Fruit fly (Drosophila melanogaster) Kc167 (cell line): ENCODE results near the gene Vps60.

Source experiments
- Myc ChIP-seq: fragments of >200 bp; optimal IDR thresholded peaks from 2 replicates; lab custom pipeline; 2017; ENCODE audit warnings: missing external identifiers
- Sin3A ChIP-seq: fragments of >200 bp; optimal IDR thresholded peaks from 2 replicates; lab custom pipeline; 2018; ENCODE audit warnings: missing external identifiers
- h ChIP-seq: fragments of >200 bp; optimal IDR thresholded peaks from 3 replicates; lab custom pipeline; 2018; ENCODE audit warnings: missing external identifiers
- insv ChIP-seq: fragments of >200 bp; optimal IDR thresholded peaks from 3 replicates; lab custom pipeline; 2018; ENCODE audit warnings: missing external identifiers
- psq ChIP-seq: fragments of >200 bp; optimal IDR thresholded peaks from 2 replicates; lab custom pipeline; 2017; ENCODE audit warnings: missing external identifiers
- ttk ChIP-seq: sonication (Bioruptor generic); optimal IDR thresholded peaks from 2 replicates; lab custom pipeline; 2017; ENCODE audit warnings: missing external identifiers

Gene Vps60

dm6 chr3L:17603528-17604414 is 17.7 kb downstream of the Vps60 start:
- no peak for TF ChIP-seq insv
- no peak for TF ChIP-seq ttk (lab: Kevin White, UChicago)
- TF ChIP-seq Sin3A, result no peak
- no peak for TF ChIP-seq psq (lab: Kevin White, UChicago)
- TF ChIP-seq Myc (lab: Kevin White, UChicago), result no peak
- TF ChIP-seq h, result no peak

DNA sequence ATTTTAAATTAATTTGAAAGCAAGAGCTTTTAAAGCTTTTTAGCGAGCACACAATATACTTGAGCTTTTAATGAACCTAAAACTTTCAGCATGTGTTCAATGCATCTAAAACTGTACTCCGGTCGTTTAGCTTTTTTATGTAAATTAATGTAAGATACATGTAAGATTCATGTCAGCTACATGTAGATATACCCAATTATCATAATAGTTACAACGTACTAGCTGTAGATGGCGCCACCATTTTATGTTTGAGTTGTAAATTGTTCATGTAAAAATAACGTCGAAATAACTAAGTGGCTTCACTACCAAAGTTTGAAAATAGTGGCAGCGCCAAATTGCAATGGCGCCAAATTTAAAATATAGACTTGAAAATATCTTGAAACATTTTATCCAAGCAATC is 24.5 kb downstream of the Vps60 start:
- no peak for TF ChIP-seq insv
- TF ChIP-seq h, result no peak
- TF ChIP-seq psq (lab: Kevin White, UChicago), result no peak
- no peak for TF ChIP-seq ttk (lab: Kevin White, UChicago)
- TF ChIP-seq Myc (lab: Kevin White, UChicago), result no peak
- TF ChIP-seq Sin3A, result no peak

DNA sequence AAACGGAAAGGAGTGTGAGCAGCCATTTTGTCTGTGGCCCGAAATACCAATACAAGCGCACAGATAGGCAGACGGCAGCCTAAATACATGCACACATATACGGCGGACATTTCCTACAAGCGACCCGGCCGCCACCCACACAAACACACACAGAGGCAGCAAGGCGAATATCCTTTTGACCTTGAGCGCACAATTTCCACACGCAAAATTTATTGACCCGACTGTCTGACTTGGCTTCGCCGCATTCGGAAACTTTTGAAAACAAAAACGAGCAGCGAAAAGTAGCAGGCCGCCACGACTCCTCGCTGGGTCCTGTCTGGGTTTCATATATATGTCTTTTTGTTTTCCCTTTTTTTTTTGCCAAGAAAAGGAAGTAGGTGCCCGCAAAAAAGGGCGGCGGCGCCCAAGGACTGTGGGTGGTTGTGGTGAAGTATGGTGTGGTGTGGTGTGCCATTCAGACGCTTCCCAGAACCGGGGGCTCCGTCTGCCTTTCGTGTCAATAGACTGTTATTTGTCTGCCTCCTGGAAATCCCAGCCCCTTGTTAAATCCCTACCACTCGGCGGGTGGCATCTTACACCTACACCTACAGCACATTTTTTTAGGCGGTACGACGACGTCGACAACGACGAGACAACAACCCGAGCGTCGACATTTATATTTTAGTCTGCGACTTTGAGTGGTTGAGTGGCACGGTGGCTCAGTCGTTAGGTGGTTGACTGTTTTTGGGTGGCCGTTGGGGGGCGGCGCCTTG is 25.4 kb downstream of the Vps60 start:
- TF ChIP-seq ttk (lab: Kevin White, UChicago) (no peak), psq (lab: Kevin White, UChicago) (no peak), Sin3A (no peak), Myc (lab: Kevin White, UChicago) (no peak), insv (no peak), h (no peak)

- TF ChIP-seq h (no peak), psq (lab: Kevin White, UChicago) (no peak), Myc (lab: Kevin White, UChicago) (no peak), ttk (lab: Kevin White, UChicago) (no peak), Sin3A (no peak), insv (no peak)
Measured at dm6 chr3L:17593174-17593573, 28.3 kb downstream of the Vps60 start.

DNA sequence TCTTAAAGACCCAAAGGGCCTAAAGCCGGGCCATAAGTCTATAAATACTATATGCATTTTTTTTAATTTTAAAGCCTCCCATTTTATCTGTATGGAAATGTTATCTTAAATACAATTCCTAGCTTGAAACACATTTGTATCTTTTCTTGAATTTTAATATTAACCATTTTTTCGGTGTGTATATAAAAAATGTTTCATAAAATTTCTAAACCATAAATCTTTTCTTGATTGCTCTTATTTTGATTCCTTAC is 30.3 kb downstream of the Vps60 start:
- TF ChIP-seq Sin3A, result no peak
- no peak for TF ChIP-seq insv
- no peak for TF ChIP-seq Myc (lab: Kevin White, UChicago)

DNA sequence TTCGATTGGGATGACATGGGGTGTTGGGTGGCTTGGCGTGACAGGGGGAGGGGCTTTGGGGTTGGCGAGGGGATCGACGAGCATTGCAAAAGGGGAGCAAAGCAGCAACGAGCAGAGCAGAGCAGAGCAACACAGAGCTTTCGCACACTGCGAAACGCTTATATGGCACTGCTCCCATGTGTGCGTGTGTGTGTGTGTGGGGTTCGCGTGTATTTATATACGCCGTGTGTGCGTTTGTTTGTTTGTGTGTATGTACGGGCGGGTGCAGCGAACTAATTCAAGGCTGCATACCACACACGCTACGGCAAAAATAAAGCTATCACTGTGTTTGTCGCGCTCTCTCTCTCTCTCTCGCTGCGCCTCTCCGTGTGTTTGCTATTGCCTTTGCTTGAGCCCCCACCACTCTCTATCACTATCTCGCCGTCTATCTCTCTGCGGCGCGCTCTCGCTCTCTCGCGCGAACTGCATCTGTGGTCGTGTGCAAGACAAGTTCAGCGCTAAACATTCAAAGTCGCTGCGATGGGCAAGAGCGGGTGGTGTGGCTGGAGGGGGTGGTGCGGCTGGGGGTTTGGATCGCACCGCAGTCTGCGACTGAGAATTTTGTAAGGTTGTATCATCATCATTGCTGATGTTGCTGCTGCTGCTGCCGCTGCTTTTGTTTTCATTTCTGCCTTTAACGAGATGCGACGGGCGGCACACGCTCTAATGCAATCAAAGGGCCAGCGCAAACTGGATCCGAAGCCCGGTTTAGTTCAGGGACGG is 30.8 kb downstream of the Vps60 start:
- TF ChIP-seq Myc (lab: Kevin White, UChicago) (no peak), insv (peak; percentile 16)

- TF ChIP-seq psq (lab: Kevin White, UChicago), result no peak
- TF ChIP-seq ttk (lab: Kevin White, UChicago), result no peak
- no peak for TF ChIP-seq insv
- no peak for TF ChIP-seq Myc (lab: Kevin White, UChicago)
- TF ChIP-seq Sin3A, result no peak
- TF ChIP-seq h, result no peak
Measured at dm6 chr3L:17590049-17590448, 31.4 kb downstream of the Vps60 start.

DNA sequence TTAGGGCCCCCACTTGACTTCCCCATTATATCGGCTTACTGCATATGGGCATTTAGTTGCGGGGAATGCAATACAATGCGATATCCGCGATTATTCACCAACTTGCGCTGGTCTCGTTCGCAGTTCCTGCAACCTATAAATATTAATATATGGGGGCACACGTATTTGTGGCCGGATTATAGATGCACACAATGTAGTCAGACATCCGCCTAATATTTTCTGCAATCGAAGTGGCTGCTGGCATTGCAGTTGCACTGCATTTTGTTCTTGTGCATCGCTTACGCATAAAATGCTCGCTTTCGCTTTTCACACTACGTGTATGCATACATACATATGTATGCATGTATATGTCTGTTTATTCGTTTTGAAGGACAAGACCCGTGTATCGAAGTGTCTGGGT is 32.7 kb downstream of the Vps60 start:
- TF ChIP-seq insv, result no peak
- TF ChIP-seq ttk (lab: Kevin White, UChicago), result no peak
- TF ChIP-seq Myc (lab: Kevin White, UChicago), result no peak
- no peak for TF ChIP-seq psq (lab: Kevin White, UChicago)
- TF ChIP-seq Sin3A, result no peak
- TF ChIP-seq h, result no peak

dm6 chr3L:17587897-17588296 is 33.5 kb downstream of the Vps60 start:
- TF ChIP-seq h (no peak), insv (no peak), Sin3A (no peak), psq (lab: Kevin White, UChicago) (no peak), Myc (lab: Kevin White, UChicago) (no peak), ttk (lab: Kevin White, UChicago) (no peak)

DNA sequence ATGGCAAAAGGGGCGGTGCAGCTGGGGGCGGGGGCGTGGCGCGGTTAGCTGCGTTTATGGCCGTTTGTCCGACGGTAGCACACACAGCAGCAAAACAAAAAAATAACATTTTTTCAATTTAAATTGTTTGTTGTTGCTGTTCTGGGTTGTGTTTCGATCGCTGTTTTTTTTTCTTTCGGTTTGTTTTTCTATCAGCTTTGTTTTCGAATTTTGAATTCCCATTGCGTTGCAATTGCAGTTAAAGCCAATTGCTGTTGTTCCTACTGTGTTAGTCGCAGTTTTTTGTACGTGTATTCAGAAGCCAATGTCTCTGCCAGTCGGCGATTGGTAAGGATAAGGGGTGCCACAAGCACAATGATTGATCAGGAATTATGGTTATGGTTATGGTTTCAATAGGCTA is 34.1 kb downstream of the Vps60 start:
- TF ChIP-seq ttk (lab: Kevin White, UChicago) (no peak), Sin3A (no peak), insv (no peak), h (no peak), psq (lab: Kevin White, UChicago) (no peak), Myc (lab: Kevin White, UChicago) (no peak)

DNA sequence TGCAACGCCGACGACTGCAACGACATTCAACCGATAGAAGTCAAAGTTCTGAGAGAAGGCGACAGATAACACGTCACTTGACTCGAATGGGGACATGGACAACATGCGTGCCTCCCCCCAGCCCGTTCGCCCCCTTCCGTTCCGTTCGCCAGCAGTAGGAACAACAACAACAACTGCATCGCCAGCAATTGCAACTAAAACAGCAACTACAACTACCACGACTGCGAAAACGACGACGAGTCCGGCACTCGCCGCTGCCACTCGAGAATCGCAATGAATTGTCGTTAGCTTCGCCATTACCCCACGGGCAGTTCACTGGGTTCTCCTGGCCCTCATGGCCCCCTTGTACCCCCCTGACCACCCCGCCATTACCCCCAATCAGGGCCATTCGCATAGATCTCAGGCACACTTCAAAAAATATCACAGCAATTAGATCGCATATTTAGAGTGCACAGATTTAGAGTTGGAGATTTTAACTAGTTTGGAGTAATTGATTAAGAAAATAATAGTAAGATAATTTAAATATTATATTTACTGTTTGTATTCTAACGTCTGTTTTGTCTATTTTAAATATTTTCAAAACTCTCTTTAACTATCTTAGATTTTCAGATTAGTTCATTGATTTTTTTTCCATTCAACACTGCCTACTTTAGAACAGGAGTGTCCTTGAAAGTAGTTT is 34.9 kb downstream of the Vps60 start:
- TF ChIP-seq Myc (lab: Kevin White, UChicago) (no peak), psq (lab: Kevin White, UChicago) (no peak), ttk (lab: Kevin White, UChicago) (no peak), Sin3A (no peak), h (no peak), insv (no peak)

dm6 chr3L:17584718-17585117 is 36.7 kb downstream of the Vps60 start:
- TF ChIP-seq h (no peak), psq (lab: Kevin White, UChicago) (no peak), insv (no peak), Myc (lab: Kevin White, UChicago) (no peak), ttk (lab: Kevin White, UChicago) (no peak), Sin3A (no peak)
